Worm (Caenorhabditis elegans): ENCODE measurements around the gene sdz-12.
"Not testable (repeated sequence)": the region's sequence is repeated elsewhere in the genome, so short reads cannot be mapped to it uniquely, and the experiment has no call there.

The sdz-12 gene

ce11 chrII:3773130-3773529 is 41.5 kb upstream of the sdz-12 start, which contains the start of gene T24E12.10:
TSS of gene T24E12.10 (minus strand) at chrII:3773230.
- TF ChIP-seq unc-62 (GFP tag; optimal IDR thresholded peaks at IDR 0.05 in 1 of 2) (peak in 1 of 2 experiments; percentile 80), unc-62 (tag; optimal IDR thresholded peaks at IDR 0.05) (no peak), Y105C5A.15 (GFP tag; IDR thresholded peaks at IDR 0.05) (no peak)

DNA sequence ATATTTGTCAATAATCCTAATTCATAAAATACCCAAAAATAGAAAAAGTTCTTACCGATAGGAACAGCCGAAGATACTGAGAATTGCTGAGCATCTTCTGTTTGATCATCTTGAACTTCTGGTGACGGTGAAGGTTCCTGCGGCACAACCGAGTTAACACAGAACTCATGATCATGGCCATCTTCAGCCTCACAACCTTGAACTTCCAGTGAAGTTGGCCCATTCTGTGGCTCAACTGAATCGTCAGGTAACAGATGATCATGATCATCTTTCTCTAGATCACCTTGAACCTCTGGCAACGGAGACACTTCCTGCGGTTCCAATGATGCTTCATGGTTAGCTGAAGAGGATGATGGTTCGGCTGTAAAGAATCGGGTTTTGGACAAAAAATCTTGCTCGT is 40.0 kb upstream of the sdz-12 start:
- TF ChIP-seq aha-1 (tag) (peak; percentile 32), mxl-3 (GFP tag; optimal IDR thresholded peaks at IDR 0.05) (no peak), unc-62 (GFP tag; optimal IDR thresholded peaks at IDR 0.05 in 1 of 2) (peak in 1 of 2 experiments; percentile 94), unc-62 (tag; optimal IDR thresholded peaks at IDR 0.05) (no peak)

DNA sequence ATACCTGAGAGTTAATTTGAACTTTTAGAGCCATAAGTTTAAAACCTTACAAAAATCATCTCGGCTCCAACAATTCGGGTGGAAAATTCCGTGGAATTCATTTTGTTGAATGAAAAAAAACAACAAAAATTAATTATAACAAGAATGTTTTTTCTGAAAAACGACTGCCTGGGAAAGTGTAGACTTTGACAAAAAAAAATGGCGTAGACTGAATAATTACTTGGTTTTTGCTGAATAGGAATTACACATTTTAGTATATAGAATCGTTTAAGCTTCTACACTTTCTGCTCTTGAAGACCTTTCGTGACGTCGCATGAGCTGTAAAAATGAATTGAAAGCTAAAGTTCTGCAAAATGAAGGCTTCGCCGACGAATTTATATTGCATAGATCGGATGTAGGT is 32.9 kb upstream of the sdz-12 start, which contains the start of gene srx-112:
Gene srx-112, minus strand, starts transcription at position 101 of the 400 bp plus-strand sequence.
- TF ChIP-seq daf-19 (GFP tag; conservative IDR thresholded peaks at IDR 0.05) (no peak), F37D6.2 (tag; optimal IDR thresholded peaks at IDR 0.05) (no peak), aha-1 (tag) (no peak), nhr-77 (tag; optimal IDR thresholded peaks at IDR 0.05) (no peak), nhr-6 (tag; optimal IDR thresholded peaks at IDR 0.05) (no peak), ama-1 (optimal IDR thresholded peaks at IDR 0.05) (no peak), ceh-82 (tag; optimal IDR thresholded peaks at IDR 0.05) (no peak), nhr-111 (GFP tag; optimal IDR thresholded peaks at IDR 0.05) (no peak), dpl-1 (GFP tag; optimal IDR thresholded peaks at IDR 0.05) (no peak), nhr-76 (tag; optimal IDR thresholded peaks at IDR 0.05) (no peak), lin-13 (GFP tag; optimal IDR thresholded peaks at IDR 0.05) (no peak), T20F7.1 (GFP tag; optimal IDR thresholded peaks at IDR 0.05) (no peak), lsy-2 (tag; optimal IDR thresholded peaks at IDR 0.05) (no peak), mdl-1 (tag; optimal IDR thresholded peaks at IDR 0.05) (no peak), F26F4.8 (GFP tag; conservative IDR thresholded peaks at IDR 0.05) (no peak), Y5F2A.4 (GFP tag; optimal IDR thresholded peaks at IDR 0.05) (no peak), pha-4 (GFP tag; IDR thresholded peaks at IDR 0.05) (no peak), pha-4 (tag; optimal IDR thresholded peaks at IDR 0.05) (no peak), lin-38 (GFP tag; IDR thresholded peaks at IDR 0.05) (no peak), cey-2 (tag; optimal IDR thresholded peaks at IDR 0.05; ENCODE audit: borderline replicate concordance, insufficient read depth) (no peak)

- peak in 1 of 2 experiments; percentile 3 for TF ChIP-seq unc-62 (GFP tag; optimal IDR thresholded peaks at IDR 0.05 in 1 of 2)
- not testable (repeated sequence) for TF ChIP-seq unc-62 (tag; optimal IDR thresholded peaks at IDR 0.05)
These were observed 30.0 kb upstream of the sdz-12 start, which contains the start of gene T24E12.6 for ce11 chrII:3761599-3761998. TSS of gene T24E12.6 (minus strand) at chrII:3761699.

ce11 chrII:3759010-3759409 is 27.4 kb upstream of the sdz-12 start, which contains the start of gene T24E12.12:
TSS of gene T24E12.12 (plus strand) at chrII:3759290.
- TF ChIP-seq mdl-1 (tag; optimal IDR thresholded peaks at IDR 0.05) (no peak), T20F7.1 (GFP tag; optimal IDR thresholded peaks at IDR 0.05) (no peak), Y75B8A.6 (GFP tag; IDR thresholded peaks at IDR 0.05) (no peak), arid-1 (GFP tag; conservative IDR thresholded peaks at IDR 0.05) (no peak)

ce11 chrII:3757499-3757898 is 25.9 kb upstream of the sdz-12 start, which contains the start of gene srx-111:
TSS of gene srx-111 (plus strand) at chrII:3757799.
- TF ChIP-seq egl-27 (tag; optimal IDR thresholded peaks at IDR 0.05) (no peak), spr-1 (tag; optimal IDR thresholded peaks at IDR 0.05) (no peak), tag-97 (GFP tag; IDR thresholded peaks at IDR 0.05) (no peak), mdl-1 (tag; optimal IDR thresholded peaks at IDR 0.05) (no peak), tra-1 (GFP tag; IDR thresholded peaks at IDR 0.05) (no peak), php-3 (GFP tag; IDR thresholded peaks at IDR 0.05) (no peak), Y48G9A.11 (GFP tag; IDR thresholded peaks at IDR 0.05) (no peak), ceh-82 (tag; optimal IDR thresholded peaks at IDR 0.05) (no peak), nhr-102 (tag; optimal IDR thresholded peaks at IDR 0.05) (no peak), madf-5 (GFP tag; IDR thresholded peaks at IDR 0.05) (no peak), zag-1 (tag; optimal IDR thresholded peaks at IDR 0.05) (no peak), egl-43 (GFP tag; IDR thresholded peaks at IDR 0.05) (no peak), nhr-42 (GFP tag; IDR thresholded peaks at IDR 0.05) (no peak), pqm-1 (tag; optimal IDR thresholded peaks at IDR 0.05) (no peak), aly-2 (tag; optimal IDR thresholded peaks at IDR 0.05) (no peak), unc-130 (GFP tag; optimal IDR thresholded peaks at IDR 0.05) (no peak), nhr-76 (tag; optimal IDR thresholded peaks at IDR 0.05) (no peak), jun-1 (tag; optimal IDR thresholded peaks at IDR 0.05) (no peak)

Measured in whole organism, L4 larva.